Worm (Caenorhabditis elegans): Measurements from ENCODE around the gene tra-1.

The tra-1 gene

DNA sequence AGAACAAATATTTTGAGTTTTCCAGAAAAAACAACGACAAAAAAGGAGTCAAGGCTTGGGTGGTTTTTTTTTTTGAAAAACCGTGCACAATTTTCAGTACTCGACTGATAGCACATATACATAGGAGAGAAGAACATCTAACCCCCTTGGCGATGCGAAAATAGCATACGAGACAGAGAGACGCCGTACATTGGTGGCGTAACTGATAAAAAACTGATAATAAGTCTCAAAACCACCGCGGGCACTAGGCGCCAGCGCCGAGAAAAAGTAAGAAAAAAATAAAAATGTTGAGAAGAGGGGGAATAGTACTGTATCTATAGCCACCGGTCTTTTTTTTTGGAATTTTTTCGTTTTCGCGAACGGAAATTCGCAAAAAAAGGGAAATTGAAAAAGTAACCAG lies 552 bp upstream of the tra-1 start:
- TF ChIP-seq nhr-28 (tag; optimal IDR thresholded peaks at IDR 0.05), result no peak
- TF ChIP-seq ztf-11 (tag; optimal IDR thresholded peaks at IDR 0.05), result no peak
- TF ChIP-seq pha-4 (tag; optimal IDR thresholded peaks at IDR 0.05), result no peak
- no peak for TF ChIP-seq drap-1 (GFP tag; optimal IDR thresholded peaks at IDR 0.05)
- no peak for TF ChIP-seq hlh-1 (tag; optimal IDR thresholded peaks at IDR 0.05)

DNA sequence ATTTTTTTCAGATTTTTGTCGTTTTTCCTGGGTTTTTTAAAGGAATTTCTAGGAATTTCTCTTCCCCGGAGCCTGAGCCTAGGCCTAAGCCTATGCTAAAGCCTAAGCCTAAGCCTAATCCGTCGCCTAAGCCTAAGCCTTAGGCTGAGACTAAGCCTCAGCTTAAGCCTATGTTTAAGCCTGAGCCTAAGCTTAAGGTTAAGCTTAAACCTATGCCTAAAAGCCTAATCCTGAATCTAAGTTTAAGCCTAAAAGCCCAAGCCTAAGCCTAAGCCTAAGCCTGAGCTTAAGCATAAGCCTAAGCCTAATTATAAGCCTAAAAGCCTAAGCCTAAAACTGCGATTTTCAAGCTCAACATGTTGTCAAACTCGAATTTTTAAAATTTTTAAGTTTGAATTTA lies 878 bp downstream of the tra-1 start:
- no peak for TF ChIP-seq cnd-1 (tag; optimal IDR thresholded peaks at IDR 0.05)
- no peak for TF ChIP-seq elt-1 (tag; optimal IDR thresholded peaks at IDR 0.05; ENCODE audit: borderline replicate concordance, insufficient read depth)
- no peak for TF ChIP-seq tbx-8 (GFP tag; optimal IDR thresholded peaks at IDR 0.05)
- no peak for TF ChIP-seq nhr-12 (tag; optimal IDR thresholded peaks at IDR 0.05)
- no peak for TF ChIP-seq pha-4 (tag; optimal IDR thresholded peaks at IDR 0.05)
- no peak for TF ChIP-seq lin-13 (tag; optimal IDR thresholded peaks at IDR 0.05)
- TF ChIP-seq mab-5 (tag; optimal IDR thresholded peaks at IDR 0.05), result no peak
- no peak for TF ChIP-seq sptf-1 (tag; optimal IDR thresholded peaks at IDR 0.05)
- TF ChIP-seq snpc-4 (tag; optimal IDR thresholded peaks at IDR 0.05), result no peak
- TF ChIP-seq M03D4.4 (tag; optimal IDR thresholded peaks at IDR 0.05), result no peak
- no peak for TF ChIP-seq nhr-28 (tag; optimal IDR thresholded peaks at IDR 0.05)
- no peak for TF ChIP-seq ces-1 (GFP tag; optimal IDR thresholded peaks at IDR 0.05)
- no peak for TF ChIP-seq lsy-2 (tag; optimal IDR thresholded peaks at IDR 0.05)
- TF ChIP-seq drap-1 (GFP tag; optimal IDR thresholded peaks at IDR 0.05), result no peak
- TF ChIP-seq mls-2 (tag; optimal IDR thresholded peaks at IDR 0.05), result no peak
- no peak for TF ChIP-seq ztf-11 (tag; optimal IDR thresholded peaks at IDR 0.05)
- no peak for TF ChIP-seq unc-39 (tag; optimal IDR thresholded peaks at IDR 0.05)
- TF ChIP-seq elt-3 (tag; optimal IDR thresholded peaks at IDR 0.05), result no peak
- no peak for TF ChIP-seq ceh-43 (GFP tag; optimal IDR thresholded peaks at IDR 0.05)
- TF ChIP-seq nhr-237 (tag; optimal IDR thresholded peaks at IDR 0.05), result no peak

DNA sequence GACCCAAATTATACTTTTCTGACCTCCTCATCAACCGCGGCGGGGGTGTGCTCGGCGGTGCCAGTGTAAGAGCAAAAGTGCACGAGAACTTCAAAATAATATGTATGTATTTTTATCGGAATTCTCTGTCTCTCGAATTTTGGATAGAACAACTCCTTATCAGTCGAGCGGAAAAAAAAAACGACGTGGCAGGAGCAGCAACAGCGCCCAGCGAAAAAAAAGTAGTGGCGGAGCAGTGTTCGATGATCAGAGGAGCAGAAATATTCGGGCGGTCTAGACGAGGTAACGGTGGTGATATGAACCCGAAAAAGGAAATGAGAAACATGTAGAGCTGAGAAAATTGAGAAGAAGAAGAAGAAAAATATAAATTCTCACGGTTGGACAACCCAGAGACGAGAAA lies 1.8 kb downstream of the tra-1 start:
- TF ChIP-seq drap-1 (GFP tag; optimal IDR thresholded peaks at IDR 0.05), result no peak
- no peak for TF ChIP-seq ces-1 (GFP tag; optimal IDR thresholded peaks at IDR 0.05)
- no peak for TF ChIP-seq bed-3 (GFP tag; optimal IDR thresholded peaks at IDR 0.05)
- TF ChIP-seq unc-39 (tag; optimal IDR thresholded peaks at IDR 0.05), result no peak
- TF ChIP-seq ceh-43 (GFP tag; optimal IDR thresholded peaks at IDR 0.05), result no peak
- TF ChIP-seq zip-8 (tag; optimal IDR thresholded peaks at IDR 0.05), result no peak
- no peak for TF ChIP-seq nhr-12 (tag; optimal IDR thresholded peaks at IDR 0.05)
- TF ChIP-seq unc-120 (tag; optimal IDR thresholded peaks at IDR 0.05; ENCODE audit: poor library complexity, severe bottlenecking), result no peak
- TF ChIP-seq ham-2 (GFP tag; optimal IDR thresholded peaks at IDR 0.05), result no peak
- TF ChIP-seq M03D4.4 (tag; optimal IDR thresholded peaks at IDR 0.05), result no peak
- no peak for TF ChIP-seq nhr-28 (tag; optimal IDR thresholded peaks at IDR 0.05)
- TF ChIP-seq nhr-2 (tag; optimal IDR thresholded peaks at IDR 0.05), result no peak

DNA sequence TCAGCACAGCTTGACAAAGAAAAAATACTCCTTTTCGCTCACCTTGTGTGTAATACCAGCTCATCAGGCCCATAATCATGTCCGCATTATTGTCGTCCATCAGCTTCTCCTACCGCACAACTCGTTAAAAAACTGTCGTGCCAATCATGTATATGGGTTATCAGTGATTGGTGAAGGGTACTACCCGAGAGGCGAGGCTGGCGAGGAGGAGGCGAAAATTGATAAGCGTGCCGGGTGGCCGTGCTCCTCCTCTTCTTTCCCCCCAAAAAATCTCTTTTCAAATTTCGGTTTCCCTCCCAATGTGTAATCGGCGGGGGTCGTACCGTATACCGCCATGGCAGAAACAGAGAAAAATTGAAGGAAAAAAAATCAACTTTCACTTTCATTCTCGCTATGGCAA lies 6.9 kb downstream of the tra-1 start:
- TF ChIP-seq mls-2 (tag; optimal IDR thresholded peaks at IDR 0.05) (no peak), blmp-1 (tag; optimal IDR thresholded peaks at IDR 0.05) (no peak), tbx-8 (GFP tag; optimal IDR thresholded peaks at IDR 0.05) (no peak), zip-8 (tag; optimal IDR thresholded peaks at IDR 0.05) (no peak), lsy-2 (tag; optimal IDR thresholded peaks at IDR 0.05) (no peak), cnd-1 (tag; optimal IDR thresholded peaks at IDR 0.05) (no peak), ztf-11 (tag; optimal IDR thresholded peaks at IDR 0.05) (no peak), elt-1 (tag; optimal IDR thresholded peaks at IDR 0.05; ENCODE audit: borderline replicate concordance, insufficient read depth) (no peak), ceh-39 (tag; optimal IDR thresholded peaks at IDR 0.05) (no peak), drap-1 (GFP tag; optimal IDR thresholded peaks at IDR 0.05) (no peak), sptf-1 (tag; optimal IDR thresholded peaks at IDR 0.05) (no peak), ceh-43 (GFP tag; optimal IDR thresholded peaks at IDR 0.05) (no peak), snpc-4 (tag; optimal IDR thresholded peaks at IDR 0.05) (no peak), M03D4.4 (tag; optimal IDR thresholded peaks at IDR 0.05) (no peak), elt-3 (tag; optimal IDR thresholded peaks at IDR 0.05) (no peak), ham-2 (GFP tag; optimal IDR thresholded peaks at IDR 0.05) (no peak), sem-2 (GFP tag; optimal IDR thresholded peaks at IDR 0.05) (no peak), lin-32 (GFP tag; optimal IDR thresholded peaks at IDR 0.05) (no peak), bed-3 (GFP tag; optimal IDR thresholded peaks at IDR 0.05) (no peak), ceh-83 (GFP tag; optimal IDR thresholded peaks at IDR 0.05) (no peak)

DNA sequence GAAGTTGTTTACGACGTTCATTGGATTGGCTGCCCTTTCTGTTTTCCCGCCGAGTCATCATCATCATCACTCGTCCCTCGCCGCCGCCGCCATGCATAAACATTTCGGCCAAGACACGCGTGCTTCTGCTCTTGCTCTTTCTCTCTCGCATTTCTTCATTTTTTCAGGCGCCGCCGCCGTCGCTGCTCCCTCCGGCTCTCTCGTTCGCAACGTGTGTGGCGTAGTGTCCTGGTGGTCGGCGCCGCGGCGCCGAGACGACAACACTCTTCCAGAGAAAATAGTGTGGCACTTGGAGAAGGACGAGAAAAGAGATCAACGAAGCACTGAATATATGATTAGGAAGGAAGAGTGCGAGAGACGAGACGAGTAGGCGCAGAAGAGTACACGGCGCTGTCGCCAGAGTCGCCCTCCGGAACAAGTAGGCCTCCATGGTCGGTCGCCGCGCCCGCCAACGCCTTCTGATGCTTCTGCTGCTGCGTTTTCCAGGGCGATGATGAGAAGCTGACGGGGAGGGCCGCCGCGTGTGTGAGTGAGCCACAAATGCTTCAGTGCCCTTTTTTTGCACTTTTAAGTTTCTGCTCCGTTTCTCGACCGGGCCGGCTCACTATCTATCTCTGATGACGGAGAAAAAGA lies 9.4 kb downstream of the tra-1 start:
- TF ChIP-seq nhr-2 (tag; optimal IDR thresholded peaks at IDR 0.05) (no peak), hlh-1 (tag; optimal IDR thresholded peaks at IDR 0.05) (no peak), elt-1 (tag; optimal IDR thresholded peaks at IDR 0.05; ENCODE audit: borderline replicate concordance, insufficient read depth) (no peak), nhr-237 (tag; optimal IDR thresholded peaks at IDR 0.05) (no peak), unc-39 (tag; optimal IDR thresholded peaks at IDR 0.05) (no peak), tbx-8 (GFP tag; optimal IDR thresholded peaks at IDR 0.05) (no peak), zip-8 (tag; optimal IDR thresholded peaks at IDR 0.05) (no peak), ceh-43 (GFP tag; optimal IDR thresholded peaks at IDR 0.05) (no peak), nhr-12 (tag; optimal IDR thresholded peaks at IDR 0.05) (no peak), unc-120 (tag; optimal IDR thresholded peaks at IDR 0.05; ENCODE audit: poor library complexity, severe bottlenecking) (no peak), flh-1 (GFP tag; optimal IDR thresholded peaks at IDR 0.05) (no peak), ceh-39 (tag; optimal IDR thresholded peaks at IDR 0.05) (no peak), ceh-83 (GFP tag; optimal IDR thresholded peaks at IDR 0.05) (no peak), ham-2 (GFP tag; optimal IDR thresholded peaks at IDR 0.05) (no peak), mab-5 (tag; optimal IDR thresholded peaks at IDR 0.05) (no peak), drap-1 (GFP tag; optimal IDR thresholded peaks at IDR 0.05) (no peak), lsy-2 (tag; optimal IDR thresholded peaks at IDR 0.05) (no peak), lin-32 (GFP tag; optimal IDR thresholded peaks at IDR 0.05) (no peak)
